Worm (Caenorhabditis elegans) whole organism, L1 larva: ENCODE results near the gene srx-82.

Source experiments
- egl-27 ChIP-seq, 2 experiments: fragments of 150-350 bp in 1 of 2; sonication (generic microtip); optimal IDR thresholded peaks; 3 replicates each; lab custom pipeline; 2017 to 2018; ENCODE audit warnings: missing biosample characterization in 2 of 2, missing genetic modification characterization in 2 of 2, missing genetic modification reagents in 2 of 2
- nhr-237 ChIP-seq: fragments of 150-350 bp; optimal IDR thresholded peaks from 2 replicates; lab custom pipeline; 2014; ENCODE audit warnings: missing biosample characterization, missing genetic modification characterization
- swsn-7 ChIP-seq: sonication (generic microtip); optimal IDR thresholded peaks from 2 replicates; lab custom pipeline; 2016; ENCODE audit warnings: missing genetic modification characterization, missing compliant biosample characterization

DNA sequence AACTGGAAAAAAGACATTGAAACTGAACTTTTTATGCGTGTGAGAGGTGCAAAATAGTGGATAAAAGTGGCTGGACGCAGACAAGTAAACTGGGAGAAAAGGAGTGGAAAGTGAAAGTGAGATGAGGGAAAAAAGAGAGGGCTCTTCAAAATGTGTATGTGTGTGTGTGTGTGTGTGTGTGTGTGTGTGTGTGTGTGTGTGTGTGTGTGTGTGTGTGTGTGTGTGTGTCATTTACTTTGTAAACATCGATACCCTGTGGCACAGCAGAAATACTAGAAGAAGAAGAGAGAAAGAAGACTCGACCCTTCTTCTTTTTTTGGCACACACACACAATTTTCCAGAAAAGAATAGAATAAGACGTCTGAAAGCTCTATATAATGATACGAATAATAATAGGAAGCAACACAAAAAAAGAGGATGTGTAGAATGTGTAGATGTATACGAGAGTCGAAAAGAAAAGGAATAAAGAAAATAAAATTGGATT lies 49.1 kb downstream of the srx-82 start:
- no peak for TF ChIP-seq nhr-237 (tag; lab: Kevin White, UChicago)
- peak; percentile 44 for TF ChIP-seq swsn-7 (tag; lab: Kevin White, UChicago)
- TF ChIP-seq egl-27 (tag; optimal IDR thresholded peaks at IDR 0.05; lab: Kevin White, UChicago): peak in 1 of 2 experiments; percentile 1
